Fruit fly (Drosophila melanogaster) whole organism, embryonic: ENCODE measurements around the gene shams.

Experiments
- BEAF-32 ChIP-seq: fragments of 200-800 bp; sonication (Bioruptor generic); optimal IDR thresholded peaks from 3 replicates; lab custom pipeline; 2017; ENCODE audit warnings: missing biosample characterization, missing genetic modification characterization, mild to moderate bottlenecking, moderate library complexity, missing genetic modification reagents
- CG10654 ChIP-seq: fragments of 200-800 bp; sonication (Bioruptor generic); optimal IDR thresholded peaks from 2 replicates; lab custom pipeline; 2016; ENCODE audit warnings: missing biosample characterization, missing genetic modification characterization
- CG10979 ChIP-seq: fragments of 200-800 bp; sonication (Bioruptor generic); optimal IDR thresholded peaks from 2 replicates; lab custom pipeline; 2018; ENCODE audit warnings: missing biosample characterization, mild to moderate bottlenecking, missing genetic modification characterization, moderate library complexity
- CG11093 ChIP-seq: fragments of 200-800 bp; sonication (Bioruptor generic); IDR thresholded peaks from 3 replicates; pipeline ENCODE4 v1.3.6; 2022; ENCODE audit warnings: missing biosample characterization, missing genetic modification characterization
- CG13424 ChIP-seq: fragments of 200-800 bp; sonication (Bioruptor generic); optimal IDR thresholded peaks from 2 replicates; lab custom pipeline; 2019; ENCODE audit warnings: missing biosample characterization, mild to moderate bottlenecking, missing genetic modification characterization, moderate library complexity
- CG14860 ChIP-seq: fragments of 200-800 bp; sonication (Bioruptor generic); IDR thresholded peaks from 3 replicates; pipeline ENCODE4 v1.3.6; 2022; ENCODE audit warnings: missing biosample characterization, missing genetic modification characterization; ENCODE audit not compliant: partially characterized antibody
- CG16813 ChIP-seq: fragments of 200-800 bp; sonication (Bioruptor generic); IDR thresholded peaks from 3 replicates; pipeline ENCODE4 v1.3.6; 2022; ENCODE audit warnings: missing biosample characterization, missing genetic modification characterization; ENCODE audit not compliant: partially characterized antibody
- CG17328 ChIP-seq: fragments of 200-800 bp; sonication (Bioruptor generic); IDR thresholded peaks from 2 replicates; pipeline ENCODE4 v1.3.6; 2022; ENCODE audit warnings: missing biosample characterization, missing genetic modification characterization
- CG17612 ChIP-seq: fragments of 200-800 bp; sonication (Bioruptor generic); IDR thresholded peaks from 2 replicates; pipeline ENCODE4 v1.3.6; 2022; ENCODE audit warnings: missing biosample characterization, missing genetic modification characterization
- CG2116 ChIP-seq: fragments of 200-800 bp; sonication (Bioruptor generic); optimal IDR thresholded peaks from 3 replicates; lab custom pipeline; 2018; ENCODE audit warnings: missing biosample characterization, mild to moderate bottlenecking, missing genetic modification characterization
- CG2712 ChIP-seq: fragments of 200-800 bp; optimal IDR thresholded peaks from 3 replicates; lab custom pipeline; 2019; ENCODE audit warnings: missing biosample characterization, mild to moderate bottlenecking, missing genetic modification characterization, moderate library complexity
- CG30020 ChIP-seq: fragments of 200-800 bp; optimal IDR thresholded peaks from 2 replicates; lab custom pipeline; 2019; ENCODE audit warnings: missing biosample characterization, mild to moderate bottlenecking, missing genetic modification characterization, moderate library complexity
- CG3995 ChIP-seq: fragments of 200-800 bp; sonication (Bioruptor generic); optimal IDR thresholded peaks from 3 replicates; lab custom pipeline; 2016; ENCODE audit warnings: missing biosample characterization, missing genetic modification characterization
- CG4617 ChIP-seq: fragments of 200-800 bp; sonication (Bioruptor generic); optimal IDR thresholded peaks from 3 replicates; lab custom pipeline; 2016; ENCODE audit warnings: missing biosample characterization, missing genetic modification characterization, borderline replicate concordance
- CG7839 ChIP-seq: fragments of 200-800 bp; sonication (Bioruptor generic); optimal IDR thresholded peaks from 3 replicates; lab custom pipeline; 2018; ENCODE audit warnings: missing biosample characterization, mild to moderate bottlenecking, missing genetic modification characterization, moderate library complexity
- CG8290 ChIP-seq, 3 experiments: fragments of 200-800 bp; sonication (Bioruptor generic); optimal IDR thresholded peaks; 2 replicates each; lab custom pipeline; 2016 to 2019; ENCODE audit warnings: missing biosample characterization in 3 of 3, missing genetic modification characterization in 3 of 3, mild to moderate bottlenecking in 2 of 3, moderate library complexity in 1 of 3
- CG9609 ChIP-seq: fragments of 200-800 bp; sonication (Bioruptor generic); optimal IDR thresholded peaks from 3 replicates; lab custom pipeline; 2016; ENCODE audit warnings: missing biosample characterization, missing genetic modification characterization
- Chrac-16 ChIP-seq: fragments of 200-800 bp; sonication (Bioruptor generic); optimal IDR thresholded peaks from 3 replicates; lab custom pipeline; 2016; ENCODE audit warnings: missing biosample characterization, missing genetic modification characterization
- D19A ChIP-seq: fragments of 200-800 bp; optimal IDR thresholded peaks from 3 replicates; lab custom pipeline; 2019; ENCODE audit warnings: missing biosample characterization, mild to moderate bottlenecking, missing genetic modification characterization, moderate library complexity
- Dref ChIP-seq: fragments of 200-800 bp; sonication (Bioruptor generic); IDR thresholded peaks from 2 replicates; pipeline ENCODE4 v1.3.6; 2022; ENCODE audit warnings: missing biosample characterization, missing genetic modification characterization
- HLH4C ChIP-seq: fragments of 200-800 bp; sonication (Bioruptor generic); IDR thresholded peaks from 3 replicates; pipeline ENCODE4 v1.3.6; 2022; ENCODE audit warnings: missing biosample characterization, missing genetic modification characterization; ENCODE audit not compliant: partially characterized antibody
- Hr3 ChIP-seq: fragments of 200-800 bp; sonication (Bioruptor generic); optimal IDR thresholded peaks from 3 replicates; lab custom pipeline; 2016; ENCODE audit warnings: missing biosample characterization, missing genetic modification characterization
- Hr39 ChIP-seq: fragments of >200 bp; optimal IDR thresholded peaks from 2 replicates; lab custom pipeline; 2017
- MBD-R2 ChIP-seq: fragments of 200-800 bp; sonication (Bioruptor generic); IDR thresholded peaks from 2 replicates; pipeline ENCODE4 v1.3.6; 2022; ENCODE audit warnings: missing biosample characterization, missing genetic modification characterization
- MESR4 ChIP-seq: fragments of 200-800 bp; sonication (Bioruptor generic); optimal IDR thresholded peaks from 2 replicates; lab custom pipeline; 2018; ENCODE audit warnings: missing biosample characterization, mild to moderate bottlenecking, missing genetic modification characterization, moderate library complexity
- Med ChIP-seq: fragments of 200-800 bp; sonication (Bioruptor generic); peaks from one replicate; lab custom pipeline; 2016; ENCODE audit warnings: missing biosample characterization, missing genetic modification characterization, mild to moderate bottlenecking, inconsistent platforms, moderate library complexity
- Opbp ChIP-seq: fragments of 200-800 bp; sonication (Bioruptor generic); IDR thresholded peaks from 3 replicates; pipeline ENCODE4 v1.3.6; 2022; ENCODE audit warnings: missing biosample characterization, missing genetic modification characterization; ENCODE audit not compliant: partially characterized antibody
- ash1 ChIP-seq: fragments of 200-800 bp; sonication (Bioruptor generic); optimal IDR thresholded peaks from 2 replicates; lab custom pipeline; 2018; ENCODE audit warnings: missing biosample characterization, mild to moderate bottlenecking, missing genetic modification characterization
- az2 ChIP-seq: fragments of 200-800 bp; sonication (Bioruptor generic); optimal IDR thresholded peaks from 3 replicates; lab custom pipeline; 2016; ENCODE audit warnings: missing biosample characterization, missing genetic modification characterization
- bbx ChIP-seq: fragments of 200-800 bp; sonication (Bioruptor generic); IDR thresholded peaks from 2 replicates; pipeline ENCODE4 v1.3.6; 2022; ENCODE audit warnings: missing biosample characterization, missing genetic modification characterization; ENCODE audit not compliant: partially characterized antibody
- bsh ChIP-seq, 2 experiments: fragments of 200-800 bp; sonication (Bioruptor generic); optimal IDR thresholded peaks; 2 replicates each; lab custom pipeline; 2017 to 2018; ENCODE audit warnings: mild to moderate bottlenecking in 2 of 2, missing biosample characterization in 2 of 2, missing genetic modification characterization in 2 of 2, moderate library complexity in 1 of 2
- chif ChIP-seq, 2 experiments: fragments of 200-800 bp; sonication (Bioruptor generic); optimal IDR thresholded peaks; 3 replicates each; lab custom pipeline; 2016; ENCODE audit warnings: missing biosample characterization in 2 of 2, missing genetic modification characterization in 2 of 2
- crp ChIP-seq, 2 experiments: fragments of 200-800 bp; sonication (Bioruptor generic); optimal IDR thresholded peaks; 2 replicates in 1 of 2; 3 replicates in 1 of 2; lab custom pipeline; 2017; ENCODE audit warnings: missing biosample characterization in 2 of 2, missing genetic modification characterization in 2 of 2, mild to moderate bottlenecking in 1 of 2, moderate library complexity in 1 of 2
- fd96Cb ChIP-seq: fragments of 200-800 bp; sonication (Bioruptor generic); optimal IDR thresholded peaks from 2 replicates; lab custom pipeline; 2018; ENCODE audit warnings: missing biosample characterization, mild to moderate bottlenecking, missing genetic modification characterization, moderate library complexity
- gcm ChIP-seq: fragments of 200-800 bp; sonication (Bioruptor generic); optimal IDR thresholded peaks from 2 replicates; lab custom pipeline; 2019; ENCODE audit warnings: missing biosample characterization, mild to moderate bottlenecking, missing genetic modification characterization, moderate library complexity
- gem ChIP-seq: fragments of 200-800 bp; sonication (Bioruptor generic); optimal IDR thresholded peaks from 2 replicates; lab custom pipeline; 2019; ENCODE audit warnings: missing biosample characterization, mild to moderate bottlenecking, missing genetic modification characterization, moderate library complexity
- grau ChIP-seq: fragments of 200-800 bp; optimal IDR thresholded peaks from 3 replicates; lab custom pipeline; 2019; ENCODE audit warnings: missing biosample characterization, mild to moderate bottlenecking, missing genetic modification characterization, moderate library complexity
- gro ChIP-seq: fragments of 200-800 bp; sonication (Bioruptor generic); optimal IDR thresholded peaks from 2 replicates; lab custom pipeline; 2016; ENCODE audit warnings: missing biosample characterization, missing genetic modification characterization
- gsb-n ChIP-seq: fragments of 200-800 bp; sonication (Bioruptor generic); optimal IDR thresholded peaks from 3 replicates; lab custom pipeline; 2018; ENCODE audit warnings: missing biosample characterization, mild to moderate bottlenecking, missing genetic modification characterization
- inv ChIP-seq: fragments of 200-800 bp; sonication (Bioruptor generic); IDR thresholded peaks from 2 replicates; pipeline ENCODE4 v1.3.6; 2022; ENCODE audit warnings: missing biosample characterization, missing genetic modification characterization; ENCODE audit not compliant: partially characterized antibody
- lola ChIP-seq, 3 experiments: fragments of >200 bp in 2 of 3; fragments of 200-800 bp in 1 of 3; sonication (Bioruptor generic) in 1 of 3; optimal IDR thresholded peaks; 2 replicates each; lab custom pipeline; 2017 to 2019; ENCODE audit warnings: missing biosample characterization in 3 of 3, missing genetic modification characterization in 3 of 3, mild to moderate bottlenecking in 1 of 3, moderate library complexity in 1 of 3
- org-1 ChIP-seq: fragments of 200-800 bp; sonication (Bioruptor generic); optimal IDR thresholded peaks from 2 replicates; lab custom pipeline; 2017; ENCODE audit warnings: missing biosample characterization, missing genetic modification characterization
- sna ChIP-seq: fragments of 200-800 bp; sonication (Bioruptor generic); IDR thresholded peaks from 2 replicates; pipeline ENCODE4 v1.3.6; 2022; ENCODE audit warnings: missing biosample characterization, missing genetic modification characterization; ENCODE audit not compliant: partially characterized antibody
- tna ChIP-seq: fragments of 200-800 bp; sonication (Bioruptor generic); IDR thresholded peaks from 2 replicates; pipeline ENCODE4 v1.3.6; 2022; ENCODE audit warnings: missing biosample characterization, missing genetic modification characterization; ENCODE audit not compliant: partially characterized antibody
- trem ChIP-seq: fragments of 200-800 bp; optimal IDR thresholded peaks from 3 replicates; lab custom pipeline; 2019; ENCODE audit warnings: missing biosample characterization, mild to moderate bottlenecking, missing genetic modification characterization, moderate library complexity
- twi ChIP-seq: fragments of 200-800 bp; optimal IDR thresholded peaks from 2 replicates; lab custom pipeline; 2019; ENCODE audit warnings: missing biosample characterization, mild to moderate bottlenecking, missing genetic modification characterization, moderate library complexity
- unpg ChIP-seq: fragments of 200-800 bp; sonication (Bioruptor generic); optimal IDR thresholded peaks from 3 replicates; lab custom pipeline; 2018; ENCODE audit warnings: missing biosample characterization, mild to moderate bottlenecking, missing genetic modification characterization, moderate library complexity
- z ChIP-seq: fragments of 200-800 bp; sonication (Bioruptor generic); IDR thresholded peaks from 3 replicates; pipeline ENCODE4 v1.3.6; 2022; ENCODE audit warnings: missing biosample characterization, missing genetic modification characterization

shams gene

DNA sequence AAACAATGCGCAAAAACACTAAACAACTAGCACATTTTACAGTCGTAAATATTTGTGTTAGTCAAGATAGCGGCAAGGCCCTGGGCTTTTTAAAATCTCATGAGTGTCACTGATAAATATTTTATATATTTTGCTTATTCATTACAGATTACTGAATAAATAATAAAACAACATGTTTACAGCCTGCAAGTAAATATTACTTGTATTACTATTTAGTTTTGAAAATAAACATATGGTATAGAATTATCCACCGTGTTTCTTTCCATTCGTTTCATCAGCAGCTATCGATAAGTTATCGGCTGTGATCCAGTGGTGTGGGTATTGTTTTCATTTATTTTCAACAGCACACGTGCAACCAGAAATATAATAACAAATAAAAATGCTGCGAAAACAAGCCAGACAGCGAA lies at the start of gene shams, which contains the start of gene CG11920 (continued):
- TF ChIP-seq CG14860 (GFP tag; lab: Robert Waterston, UW) (peak; percentile 45; the same call in 1 of the 3 replicates), Med (GFP tag; lab: Kevin White, UChicago) (peak; percentile 79), Hr39 (no peak), tna (0 out of 2 replicates have a peak, but pooled peaks have one; percentile 37), CG10979 (peak; percentile 13), trem (tag; lab: Kevin White, UChicago) (peak; percentile 84), gcm (GFP tag; lab: Kevin White, UChicago) (no peak), CG2116 (GFP tag; lab: Kevin White, UChicago) (peak; percentile 80), CG2712 (tag; lab: Kevin White, UChicago) (peak; percentile 58), Opbp (GFP tag; lab: Robert Waterston, UW) (peak; percentile 47; the same call in 1 of the 3 replicates), sna (GFP tag; lab: Robert Waterston, UW) (no peak; the same call in 1 of the 2 replicates), fd96Cb (tag; lab: Kevin White, UChicago) (no peak), z (no peak), lola (GFP tag; optimal IDR thresholded peaks at IDR 0.05; lab: Kevin White, UChicago) (peak in 1 of 3 experiments; percentile 25), Chrac-16 (GFP tag; lab: Kevin White, UChicago) (peak; percentile 1), ash1 (no peak), CG17612 (GFP tag; lab: Robert Waterston, UW) (no peak), bsh (GFP tag; optimal IDR thresholded peaks at IDR 0.05; lab: Kevin White, UChicago) (peak in 1 of 2 experiments; percentile 36), CG8290 (GFP tag; optimal IDR thresholded peaks at IDR 0.05; lab: Kevin White, UChicago) (peak; percentile 20), CG8290 (tag; optimal IDR thresholded peaks at IDR 0.05; lab: Kevin White, UChicago) (peak in 1 of 2 experiments; percentile 16), az2 (GFP tag; lab: Kevin White, UChicago) (peak; percentile 2), D19A (tag; lab: Kevin White, UChicago) (peak; percentile 20), CG9609 (GFP tag; lab: Kevin White, UChicago) (no peak), MESR4 (GFP tag; lab: Kevin White, UChicago) (peak; percentile 50), CG4617 (GFP tag; lab: Kevin White, UChicago) (peak; percentile 60), CG11093 (GFP tag; lab: Robert Waterston, UW) (no peak), gro (GFP tag; lab: Kevin White, UChicago) (peak; percentile 40), chif (GFP tag; optimal IDR thresholded peaks at IDR 0.05; lab: Kevin White, UChicago) (no peak), gem (tag; lab: Kevin White, UChicago) (peak; percentile 57), CG10654 (GFP tag; lab: Kevin White, UChicago) (peak; percentile 2), gsb-n (tag; lab: Kevin White, UChicago) (peak; percentile 40), CG16813 (GFP tag; lab: Robert Waterston, UW) (peak; percentile 58; the same call in 2 of the 3 replicates), Dref (GFP tag; lab: Robert Waterston, UW) (peak; percentile 71), CG7839 (tag; lab: Kevin White, UChicago) (no peak), Hr3 (GFP tag; lab: Kevin White, UChicago) (no peak), MBD-R2 (GFP tag; lab: Robert Waterston, UW) (peak; percentile 62; the same call in 1 of the 2 replicates), HLH4C (GFP tag; lab: Robert Waterston, UW) (peak; percentile 67), CG17328 (no peak), crp (GFP tag; optimal IDR thresholded peaks at IDR 0.05; lab: Kevin White, UChicago) (peak in 1 of 2 experiments; percentile 73), grau (tag; lab: Kevin White, UChicago) (peak; percentile 32), CG3995 (peak; percentile 57), org-1 (GFP tag; lab: Kevin White, UChicago) (no peak), inv (GFP tag; lab: Robert Waterston, UW) (peak; percentile 34; the same call in 1 of the 2 replicates), unpg (GFP tag; lab: Kevin White, UChicago) (peak; percentile 29), CG30020 (tag; lab: Kevin White, UChicago) (peak; percentile 97), twi (peak; percentile 45), bbx (GFP tag; lab: Robert Waterston, UW) (peak; percentile 33; the same call in 1 of the 2 replicates), BEAF-32 (GFP tag; lab: Kevin White, UChicago) (peak; percentile 65), CG13424 (tag; lab: Kevin White, UChicago) (peak; percentile 12)
